Fruit fly (Drosophila melanogaster): ENCODE measurements around the gene Brd.

The Brd gene

dm6 chr3L:15006825-15007224, 34.4 kb downstream of the Brd start (continued):
- TF ChIP-seq BtbVII (GFP tag; optimal IDR thresholded peaks at IDR 0.05) (no peak), CG30020 (tag; optimal IDR thresholded peaks at IDR 0.05) (no peak), CG3281 (GFP tag; optimal IDR thresholded peaks at IDR 0.05) (no peak), CG7928 (GFP tag; optimal IDR thresholded peaks at IDR 0.05) (no peak), Pdp1 (GFP tag; optimal IDR thresholded peaks at IDR 0.05) (peak in 1 of 2 experiments; percentile 11), CG11093 (GFP tag; IDR thresholded peaks at IDR 0.05) (no peak), CG10565 (GFP tag; optimal IDR thresholded peaks at IDR 0.05) (no peak), CG9727 (GFP tag; optimal IDR thresholded peaks at IDR 0.05) (no peak), btn (GFP tag; optimal IDR thresholded peaks at IDR 0.05) (no peak), CG8944 (GFP tag; optimal IDR thresholded peaks at IDR 0.05) (no peak), CG32772 (GFP tag; IDR thresholded peaks at IDR 0.05) (peak; percentile 39; the same call in 1 of the 2 replicates), pan (optimal IDR thresholded peaks at IDR 0.05) (no peak), pan (GFP tag; optimal IDR thresholded peaks at IDR 0.05 in 1 of 2, IDR thresholded peaks at IDR 0.05 in 1 of 2) (peak in 1 of 2 experiments; percentile 59), CG9215 (GFP tag; IDR thresholded peaks at IDR 0.05) (no peak), CG18599 (GFP tag; optimal IDR thresholded peaks at IDR 0.05) (no peak), ttk (GFP tag; IDR thresholded peaks at IDR 0.05) (peak; percentile 52; the same call in 1 of the 2 replicates), Gsc (GFP tag; IDR thresholded peaks at IDR 0.05) (no peak), pnt (GFP tag; optimal IDR thresholded peaks at IDR 0.05) (no peak), CG4730 (GFP tag; IDR thresholded peaks at IDR 0.05) (no peak), CG4328 (GFP tag; optimal IDR thresholded peaks at IDR 0.05) (no peak), scrt (GFP tag; optimal IDR thresholded peaks at IDR 0.05) (no peak), nau (GFP tag; optimal IDR thresholded peaks at IDR 0.05) (no peak), Dll (GFP tag; IDR thresholded peaks at IDR 0.05; ENCODE audit: partially characterized antibody) (no peak), tll (GFP tag; optimal IDR thresholded peaks at IDR 0.05) (no peak), CHES-1-like (GFP tag; optimal IDR thresholded peaks at IDR 0.05) (no peak), B-H2 (GFP tag; optimal IDR thresholded peaks at IDR 0.05) (no peak), bsh (GFP tag; optimal IDR thresholded peaks at IDR 0.05) (peak; percentile 36 to 45), CG13287 (GFP tag; IDR thresholded peaks at IDR 0.05; ENCODE audit: partially characterized antibody) (no peak), Dip2 (GFP tag; IDR thresholded peaks at IDR 0.05) (no peak), CG15601 (tag; optimal IDR thresholded peaks at IDR 0.05) (no peak), Bdp1 (GFP tag; optimal IDR thresholded peaks at IDR 0.05) (no peak), CG13624 (GFP tag; optimal IDR thresholded peaks at IDR 0.05) (no peak), Dad (GFP tag; optimal IDR thresholded peaks at IDR 0.05) (no peak), cato (GFP tag; optimal IDR thresholded peaks at IDR 0.05; ENCODE audit: borderline replicate concordance) (no peak), psq (GFP tag; optimal IDR thresholded peaks at IDR 0.05) (no peak), Optix (GFP tag; IDR thresholded peaks at IDR 0.05) (no peak), jing (GFP tag; optimal IDR thresholded peaks at IDR 0.05) (no peak), Fer1 (GFP tag; optimal IDR thresholded peaks at IDR 0.05) (no peak), gsb (GFP tag; IDR thresholded peaks at IDR 0.05) (no peak), HHEX (GFP tag; optimal IDR thresholded peaks at IDR 0.05) (no peak), gem (tag; optimal IDR thresholded peaks at IDR 0.05) (peak; percentile 65), sens (GFP tag) (peak; percentile 30), chif (GFP tag; optimal IDR thresholded peaks at IDR 0.05) (no peak), CG8281 (tag; optimal IDR thresholded peaks at IDR 0.05) (no peak), sug (tag; optimal IDR thresholded peaks at IDR 0.05) (no peak), CG11456 (GFP tag; IDR thresholded peaks at IDR 0.05) (no peak), aop (GFP tag; IDR thresholded peaks at IDR 0.05) (no peak), CG10431 (GFP tag; optimal IDR thresholded peaks at IDR 0.05) (no peak), vvl (GFP tag; IDR thresholded peaks at IDR 0.05) (peak; percentile 27; the same call in 1 of the 2 replicates), sd (tag; optimal IDR thresholded peaks at IDR 0.05) (no peak), hb (GFP tag; IDR thresholded peaks at IDR 0.05; ENCODE audit: partially characterized antibody) (no peak)
